Fruit fly (Drosophila melanogaster) whole organism, embryonic: ENCODE data around the gene JIL-1.
A peak's percentile ranks its signal among the peaks of the same experiment; 100 is the strongest.

Experiments
- Atf-2 ChIP-seq: fragments of 200-800 bp; sonication (Bioruptor generic); optimal IDR thresholded peaks from 2 replicates; lab custom pipeline; 2016; ENCODE audit warnings: missing biosample characterization, missing genetic modification characterization
- Atf6 ChIP-seq: fragments of 200-800 bp; sonication (Bioruptor generic); IDR thresholded peaks from 2 replicates; pipeline ENCODE4 v1.3.6; 2022; ENCODE audit warnings: missing biosample characterization, missing genetic modification characterization
- Awh ChIP-seq: fragments of 200-800 bp; sonication (Bioruptor generic); IDR thresholded peaks from 2 replicates; pipeline ENCODE4, ENCODE4 v1.3.6; 2022; ENCODE audit warnings: missing biosample characterization, missing genetic modification characterization
- B-H2 ChIP-seq: fragments of 200-800 bp; sonication (Bioruptor generic); optimal IDR thresholded peaks from 2 replicates; lab custom pipeline; 2018; ENCODE audit warnings: missing biosample characterization, mild to moderate bottlenecking, missing genetic modification characterization
- Bdp1 ChIP-seq: fragments of 200-800 bp; sonication (Bioruptor generic); optimal IDR thresholded peaks from 3 replicates; lab custom pipeline; 2016; ENCODE audit warnings: missing biosample characterization, missing genetic modification characterization
- CG10321 ChIP-seq: fragments of 200-800 bp; sonication (Bioruptor generic); IDR thresholded peaks from 2 replicates; pipeline ENCODE4 v1.3.6; 2022; ENCODE audit warnings: missing biosample characterization, missing genetic modification characterization
- CG12071 ChIP-seq: fragments of 200-800 bp; sonication (Bioruptor generic); optimal IDR thresholded peaks from 3 replicates; lab custom pipeline; 2018; ENCODE audit warnings: missing biosample characterization, mild to moderate bottlenecking, missing genetic modification characterization
- CG12744 ChIP-seq: fragments of 200-800 bp; sonication (Bioruptor generic); optimal IDR thresholded peaks from 2 replicates; lab custom pipeline; 2016; ENCODE audit warnings: missing biosample characterization, missing genetic modification characterization
- CG14441 ChIP-seq: fragments of 200-800 bp; sonication (Bioruptor generic); IDR thresholded peaks from 2 replicates; pipeline ENCODE4 v1.3.6; 2022; ENCODE audit warnings: missing biosample characterization, missing genetic modification characterization
- CG14667 ChIP-seq: fragments of 200-800 bp; sonication (Bioruptor generic); IDR thresholded peaks from 2 replicates; pipeline ENCODE4 v1.3.6; 2022; ENCODE audit warnings: missing biosample characterization, missing genetic modification characterization
- CG14710 ChIP-seq: fragments of 200-800 bp; sonication (Bioruptor generic); optimal IDR thresholded peaks from 3 replicates; lab custom pipeline; 2019; ENCODE audit warnings: missing biosample characterization, mild to moderate bottlenecking, missing genetic modification characterization, moderate library complexity
- CG15011 ChIP-seq: fragments of 200-800 bp; sonication (Bioruptor generic); optimal IDR thresholded peaks from 3 replicates; lab custom pipeline; 2018; ENCODE audit warnings: missing biosample characterization, mild to moderate bottlenecking, missing genetic modification characterization
- CG15479 ChIP-seq: fragments of 200-800 bp; sonication (Bioruptor generic); optimal IDR thresholded peaks from 3 replicates; lab custom pipeline; 2019; ENCODE audit warnings: missing biosample characterization, mild to moderate bottlenecking, missing genetic modification characterization, moderate library complexity
- CG16863 ChIP-seq: fragments of 200-800 bp; sonication (Bioruptor generic); optimal IDR thresholded peaks from 3 replicates; lab custom pipeline; 2016; ENCODE audit warnings: missing biosample characterization, missing genetic modification characterization
- CG1792 ChIP-seq: fragments of 200-800 bp; sonication (Bioruptor generic); optimal IDR thresholded peaks from 2 replicates; lab custom pipeline; 2016; ENCODE audit warnings: missing biosample characterization, missing genetic modification characterization
- CG18011 ChIP-seq: fragments of 200-800 bp; sonication (Bioruptor generic); optimal IDR thresholded peaks from 2 replicates; lab custom pipeline; 2017; ENCODE audit warnings: missing biosample characterization, missing genetic modification characterization, mild to moderate bottlenecking, moderate library complexity, missing genotype
- CG3163 ChIP-seq: fragments of 200-800 bp; sonication (Bioruptor generic); optimal IDR thresholded peaks from 3 replicates; lab custom pipeline; 2016; ENCODE audit warnings: missing biosample characterization, missing genetic modification characterization
- CG3995 ChIP-seq: fragments of 200-800 bp; sonication (Bioruptor generic); optimal IDR thresholded peaks from 3 replicates; lab custom pipeline; 2016; ENCODE audit warnings: missing biosample characterization, missing genetic modification characterization
- CG6765 ChIP-seq: fragments of 200-800 bp; sonication (Bioruptor generic); optimal IDR thresholded peaks from 3 replicates; lab custom pipeline; 2017; ENCODE audit warnings: missing biosample characterization, mild to moderate bottlenecking, missing genetic modification characterization
- CG6813 ChIP-seq: fragments of 200-800 bp; sonication (Bioruptor generic); optimal IDR thresholded peaks from 2 replicates; lab custom pipeline; 2017; ENCODE audit warnings: missing biosample characterization, missing genetic modification characterization, mild to moderate bottlenecking, moderate library complexity, missing genetic modification reagents
- CG8089 ChIP-seq: fragments of 200-800 bp; sonication (Bioruptor generic); optimal IDR thresholded peaks from 3 replicates; lab custom pipeline; 2016; ENCODE audit warnings: missing biosample characterization, missing genetic modification characterization
- CG8359 ChIP-seq: fragments of 200-800 bp; sonication (Bioruptor generic); optimal IDR thresholded peaks from 2 replicates; lab custom pipeline; 2017; ENCODE audit warnings: missing biosample characterization, mild to moderate bottlenecking, missing genetic modification characterization, borderline replicate concordance
- Dfd ChIP-seq, 2 experiments: fragments of >200 bp; optimal IDR thresholded peaks; 2 replicates each; lab custom pipeline; 2017; ENCODE audit warnings: missing biosample characterization in 2 of 2, missing genetic modification characterization in 2 of 2
- Doc3 ChIP-seq: fragments of 200-800 bp; sonication (Bioruptor generic); IDR thresholded peaks from 3 replicates; pipeline ENCODE4 v1.3.6; 2022; ENCODE audit warnings: missing biosample characterization, missing genetic modification characterization; ENCODE audit not compliant: partially characterized antibody
- Dref ChIP-seq: fragments of 200-800 bp; sonication (Bioruptor generic); IDR thresholded peaks from 2 replicates; pipeline ENCODE4 v1.3.6; 2022; ENCODE audit warnings: missing biosample characterization, missing genetic modification characterization
- Ets97D ChIP-seq: fragments of 200-800 bp; sonication (Bioruptor generic); optimal IDR thresholded peaks from 3 replicates; lab custom pipeline; 2016; ENCODE audit warnings: missing biosample characterization, missing genetic modification characterization
- Hey ChIP-seq: fragments of 200-800 bp; sonication (Bioruptor generic); optimal IDR thresholded peaks from 3 replicates; lab custom pipeline; 2018; ENCODE audit warnings: missing biosample characterization, mild to moderate bottlenecking, missing genetic modification characterization
- Lpt ChIP-seq: fragments of >200 bp; optimal IDR thresholded peaks from 2 replicates; lab custom pipeline; 2018; ENCODE audit warnings: missing biosample characterization, missing genetic modification characterization
- MBD-R2 ChIP-seq: fragments of 200-800 bp; sonication (Bioruptor generic); IDR thresholded peaks from 2 replicates; pipeline ENCODE4 v1.3.6; 2022; ENCODE audit warnings: missing biosample characterization, missing genetic modification characterization
- Mad ChIP-seq: fragments of 200-800 bp; sonication (Bioruptor generic); optimal IDR thresholded peaks from 2 replicates; lab custom pipeline; 2016; ENCODE audit warnings: missing biosample characterization, missing genetic modification characterization
- Med ChIP-seq: fragments of 200-800 bp; sonication (Bioruptor generic); peaks from one replicate; lab custom pipeline; 2016; ENCODE audit warnings: missing biosample characterization, missing genetic modification characterization, mild to moderate bottlenecking, inconsistent platforms, moderate library complexity
- Spps ChIP-seq: fragments of 200-800 bp; sonication (Bioruptor generic); optimal IDR thresholded peaks from 2 replicates; lab custom pipeline; 2018; ENCODE audit warnings: missing biosample characterization, mild to moderate bottlenecking, missing genetic modification characterization
- Ssrp ChIP-seq: fragments of 200-800 bp; sonication (Bioruptor generic); optimal IDR thresholded peaks from 2 replicates; lab custom pipeline; 2018; ENCODE audit warnings: missing biosample characterization, mild to moderate bottlenecking, missing genetic modification characterization, moderate library complexity
- Xrp1 ChIP-seq: fragments of 200-800 bp; sonication (Bioruptor generic); IDR thresholded peaks from 2 replicates; pipeline ENCODE4 v1.3.6; 2022; ENCODE audit warnings: missing biosample characterization, missing genetic modification characterization
- br ChIP-seq: fragments of >200 bp; optimal IDR thresholded peaks from 2 replicates; lab custom pipeline; 2017
- cato ChIP-seq: fragments of 200-800 bp; sonication (Bioruptor generic); optimal IDR thresholded peaks from 2 replicates; lab custom pipeline; 2016; ENCODE audit warnings: missing biosample characterization, missing genetic modification characterization, borderline replicate concordance
- cg ChIP-seq: fragments of 200-800 bp; sonication (Bioruptor generic); optimal IDR thresholded peaks from 3 replicates; lab custom pipeline; 2019; ENCODE audit warnings: missing biosample characterization, mild to moderate bottlenecking, missing genetic modification characterization, moderate library complexity
- corto ChIP-seq: fragments of 200-800 bp; sonication (Bioruptor generic); optimal IDR thresholded peaks from 2 replicates; lab custom pipeline; 2016; ENCODE audit warnings: missing biosample characterization, mild to moderate bottlenecking, missing genetic modification characterization, moderate library complexity
- da ChIP-seq: fragments of 200-800 bp; sonication (Bioruptor generic); optimal IDR thresholded peaks from 2 replicates; lab custom pipeline; 2016; ENCODE audit warnings: missing biosample characterization, missing genetic modification characterization
- dimm ChIP-seq: fragments of 200-800 bp; sonication (Bioruptor generic); IDR thresholded peaks from 2 replicates; pipeline ENCODE4 v1.3.6; 2022; ENCODE audit warnings: missing biosample characterization, missing genetic modification characterization
- ems ChIP-seq: fragments of 200-800 bp; sonication (Bioruptor generic); optimal IDR thresholded peaks from 3 replicates; lab custom pipeline; 2016; ENCODE audit warnings: missing biosample characterization, missing genetic modification characterization
- eve ChIP-seq, 2 experiments: fragments of >200 bp; optimal IDR thresholded peaks; 2 replicates each; lab custom pipeline; 2017; ENCODE audit warnings: missing biosample characterization in 2 of 2, missing genetic modification characterization in 2 of 2
- ewg ChIP-seq: fragments of 200-800 bp; sonication (Bioruptor generic); optimal IDR thresholded peaks from 3 replicates; lab custom pipeline; 2017; ENCODE audit warnings: mild to moderate bottlenecking, missing biosample characterization, missing genetic modification reagents, missing genetic modification characterization
- fd102C ChIP-seq: fragments of 200-800 bp; sonication (Bioruptor generic); optimal IDR thresholded peaks from 2 replicates; lab custom pipeline; 2018; ENCODE audit warnings: missing biosample characterization, mild to moderate bottlenecking, missing genetic modification characterization, moderate library complexity
- gcm2 ChIP-seq: fragments of 200-800 bp; sonication (Bioruptor generic); optimal IDR thresholded peaks from 2 replicates; lab custom pipeline; 2016; ENCODE audit warnings: missing biosample characterization, missing genetic modification characterization
- gem ChIP-seq: fragments of 200-800 bp; sonication (Bioruptor generic); optimal IDR thresholded peaks from 2 replicates; lab custom pipeline; 2019; ENCODE audit warnings: missing biosample characterization, mild to moderate bottlenecking, missing genetic modification characterization, moderate library complexity
- ind ChIP-seq: fragments of 200-800 bp; sonication (Bioruptor generic); optimal IDR thresholded peaks from 3 replicates; lab custom pipeline; 2016; ENCODE audit warnings: missing biosample characterization, missing genetic modification characterization
- psq ChIP-seq: fragments of 200-800 bp; sonication (Bioruptor generic); optimal IDR thresholded peaks from 2 replicates; lab custom pipeline; 2017; ENCODE audit warnings: missing biosample characterization, missing genetic modification characterization
- salm ChIP-seq: fragments of 200-800 bp; sonication (Bioruptor generic); optimal IDR thresholded peaks from 2 replicates; lab custom pipeline; 2018; ENCODE audit warnings: missing biosample characterization, mild to moderate bottlenecking, missing genetic modification characterization
- seq ChIP-seq: fragments of 200-800 bp; sonication (Bioruptor generic); IDR thresholded peaks from 2 replicates; pipeline ENCODE4 v1.3.6; 2022; ENCODE audit warnings: missing biosample characterization, missing genetic modification characterization
- sna ChIP-seq: fragments of 200-800 bp; sonication (Bioruptor generic); IDR thresholded peaks from 2 replicates; pipeline ENCODE4 v1.3.6; 2022; ENCODE audit warnings: missing biosample characterization, missing genetic modification characterization; ENCODE audit not compliant: partially characterized antibody
- tna ChIP-seq: fragments of 200-800 bp; sonication (Bioruptor generic); IDR thresholded peaks from 2 replicates; pipeline ENCODE4 v1.3.6; 2022; ENCODE audit warnings: missing biosample characterization, missing genetic modification characterization; ENCODE audit not compliant: partially characterized antibody

Gene JIL-1

DNA sequence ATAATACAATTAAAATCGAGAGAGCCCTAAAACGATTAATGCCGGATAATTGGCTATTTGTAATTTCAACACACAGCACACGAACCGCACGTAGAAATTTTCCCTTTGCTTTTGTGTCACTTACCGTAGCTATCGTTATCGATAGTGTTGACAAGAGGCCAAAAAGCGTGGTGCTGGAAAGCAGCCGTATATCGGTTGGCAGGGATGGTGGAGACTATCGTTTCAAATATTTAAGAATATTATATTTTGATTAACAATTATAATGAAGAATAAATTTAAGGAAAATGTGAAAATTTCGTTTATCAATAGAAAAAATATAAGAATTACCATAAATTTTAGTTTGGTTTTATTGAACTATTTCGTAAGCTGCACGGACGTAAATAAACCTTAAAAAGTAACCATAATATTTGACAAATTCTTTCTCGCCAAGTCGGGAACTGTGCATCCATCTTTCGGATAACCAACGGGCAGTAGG is at the start of gene JIL-1 (continued):
- TF ChIP-seq Doc3 (GFP tag; lab: Robert Waterston, UW): peak; percentile 69
- TF ChIP-seq Atf-2 (GFP tag; lab: Kevin White, UChicago): no peak
- peak; percentile 76 for TF ChIP-seq Xrp1
- peak; percentile 51 for TF ChIP-seq ems
- no peak for TF ChIP-seq cg (GFP tag; lab: Kevin White, UChicago)
- peak; percentile 21 for TF ChIP-seq cato (GFP tag; lab: Kevin White, UChicago)
- TF ChIP-seq dimm (GFP tag; lab: Robert Waterston, UW): no peak
- TF ChIP-seq Atf6 (GFP tag; lab: Robert Waterston, UW): peak; percentile 67
- no peak for TF ChIP-seq CG12744 (GFP tag; lab: Kevin White, UChicago)
- peak; percentile 15 for TF ChIP-seq Bdp1 (GFP tag; lab: Kevin White, UChicago)
- no peak for TF ChIP-seq corto (GFP tag; lab: Kevin White, UChicago)
- TF ChIP-seq CG1792 (GFP tag; lab: Kevin White, UChicago): peak; percentile 4
- no peak for TF ChIP-seq br (lab: Kevin White, UChicago)
- peak; percentile 41; the same call in 1 of the 2 replicates for TF ChIP-seq CG14667
- peak; percentile 39 for TF ChIP-seq CG18011 (GFP tag; lab: Kevin White, UChicago)
- peak; percentile 88 for TF ChIP-seq MBD-R2 (GFP tag; lab: Robert Waterston, UW)
- peak; percentile 88 for TF ChIP-seq psq (GFP tag; lab: Kevin White, UChicago)
- no peak for TF ChIP-seq Hey (tag; lab: Kevin White, UChicago)
- peak; percentile 59 for TF ChIP-seq gem (tag; lab: Kevin White, UChicago)
- no peak for TF ChIP-seq da (GFP tag; lab: Kevin White, UChicago)
- TF ChIP-seq ewg (GFP tag; lab: Kevin White, UChicago): peak; percentile 6
- TF ChIP-seq Lpt: no peak
- TF ChIP-seq gcm2 (GFP tag; lab: Kevin White, UChicago): no peak
- no peak for TF ChIP-seq CG8089 (GFP tag; lab: Kevin White, UChicago)
- TF ChIP-seq sna (GFP tag; lab: Robert Waterston, UW): peak; percentile 64
- no peak for TF ChIP-seq CG8359 (GFP tag; lab: Kevin White, UChicago)
- TF ChIP-seq CG12071: peak; percentile 14
- TF ChIP-seq Med (GFP tag; lab: Kevin White, UChicago): peak; percentile 95
- peak in 1 of 2 experiments; percentile 46 for TF ChIP-seq eve (GFP tag; optimal IDR thresholded peaks at IDR 0.05; lab: Kevin White, UChicago)
- no peak for TF ChIP-seq fd102C (GFP tag; lab: Kevin White, UChicago)
- no peak for TF ChIP-seq seq (GFP tag; lab: Robert Waterston, UW)
- TF ChIP-seq Ssrp (tag; lab: Kevin White, UChicago): peak; percentile 38
- TF ChIP-seq CG6813 (GFP tag; lab: Kevin White, UChicago): no peak
- TF ChIP-seq CG3163 (GFP tag; lab: Kevin White, UChicago): no peak
- no peak for TF ChIP-seq Awh (GFP tag; lab: Robert Waterston, UW)
- peak; percentile 64 for TF ChIP-seq ind (GFP tag; lab: Kevin White, UChicago)
- peak; percentile 86 for TF ChIP-seq B-H2 (GFP tag; lab: Kevin White, UChicago)
- no peak for TF ChIP-seq CG15011 (GFP tag; lab: Kevin White, UChicago)
- TF ChIP-seq tna: peak; percentile 73
- no peak for TF ChIP-seq CG15479
- TF ChIP-seq Ets97D (GFP tag; lab: Kevin White, UChicago): peak; percentile 54
- TF ChIP-seq CG10321 (GFP tag; lab: Robert Waterston, UW): no peak
- peak; percentile 58 for TF ChIP-seq CG14710
- peak; percentile 46 for TF ChIP-seq CG6765 (GFP tag; lab: Kevin White, UChicago)
- TF ChIP-seq Mad: peak; percentile 63
- no peak for TF ChIP-seq Dfd (GFP tag; optimal IDR thresholded peaks at IDR 0.05; lab: Kevin White, UChicago)
- peak; percentile 77 for TF ChIP-seq CG14441 (GFP tag; lab: Robert Waterston, UW)
- TF ChIP-seq CG3995 (GFP tag; lab: Kevin White, UChicago): peak; percentile 41
- no peak for TF ChIP-seq Spps (tag; lab: Kevin White, UChicago)
- no peak for TF ChIP-seq salm (tag; lab: Kevin White, UChicago)
- TF ChIP-seq CG16863 (GFP tag; lab: Kevin White, UChicago): no peak
- peak; percentile 84 for TF ChIP-seq Dref (GFP tag; lab: Robert Waterston, UW)
